Fruit fly (Drosophila melanogaster): ENCODE data around the gene mld.

DNA sequence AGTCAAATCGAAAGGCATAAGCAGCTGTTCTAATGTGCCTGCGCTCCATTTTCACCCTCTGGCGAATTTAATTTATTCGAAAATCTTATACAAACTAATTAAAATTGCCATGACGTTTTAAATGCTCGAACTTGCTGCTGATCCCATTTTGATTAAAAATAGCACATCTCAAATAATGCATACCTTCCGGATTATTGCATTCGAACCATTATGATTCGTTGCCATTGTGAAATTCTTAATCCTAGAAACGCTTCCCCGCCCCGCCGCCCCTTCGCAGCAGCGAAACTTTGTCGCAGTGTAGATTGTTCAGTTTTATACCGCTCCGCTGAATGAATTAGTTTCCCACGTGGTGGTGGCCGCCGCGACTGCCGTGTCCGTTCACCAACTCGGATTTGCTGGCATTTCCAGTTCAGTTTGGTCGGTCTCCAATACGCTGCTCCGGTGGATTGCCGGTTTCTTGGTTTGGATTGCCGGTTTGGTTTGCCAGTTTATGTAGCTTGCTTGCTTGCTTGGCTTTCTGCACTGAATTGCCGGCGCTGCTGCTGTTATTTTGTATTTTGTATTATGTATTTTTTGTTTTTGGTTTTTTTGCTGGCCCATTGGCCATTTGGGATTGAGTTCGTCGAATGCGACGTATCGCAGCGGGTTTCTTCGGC lies 13.2 kb downstream of the mld start:
- no peak for TF ChIP-seq usp (GFP tag; optimal IDR thresholded peaks at IDR 0.05)
- no peak for TF ChIP-seq CG8478 (optimal IDR thresholded peaks at IDR 0.05)
- no peak for TF ChIP-seq psq (optimal IDR thresholded peaks at IDR 0.05)

Data from whole organism.